Worm (Caenorhabditis elegans) whole organism, midembryonic: ENCODE measurements around the gene sru-4.

Experiments used
- T22C8.4 ChIP-seq: fragments of 200-800 bp; sonication (Bioruptor generic); IDR thresholded peaks from 2 replicates; pipeline ENCODE4 v1.3.6; 2022; ENCODE audit warnings: missing genetic modification characterization, missing compliant biosample characterization
- cog-1 ChIP-seq: sonication (generic microtip); optimal IDR thresholded peaks from 2 replicates; lab custom pipeline; 2016; ENCODE audit warnings: missing genetic modification characterization, missing compliant biosample characterization
- flt-1 ChIP-seq: fragments of 200-800 bp; sonication (Bioruptor generic); IDR thresholded peaks from 2 replicates; pipeline ENCODE4 v1.3.6; 2022; ENCODE audit warnings: missing genetic modification characterization, missing compliant biosample characterization
- klf-2 ChIP-seq: fragments of 200-800 bp; sonication (Bioruptor generic); conservative IDR thresholded peaks from 2 replicates; pipeline ENCODE4 v1.3.6; 2022; ENCODE audit warnings: missing genetic modification reagents, missing genetic modification characterization, missing compliant biosample characterization
- med-1 ChIP-seq: sonication (generic microtip); optimal IDR thresholded peaks from 2 replicates; lab custom pipeline; 2017; ENCODE audit warnings: missing genetic modification characterization, mild to moderate bottlenecking, missing compliant biosample characterization, antibody characterized with exemption, missing genetic modification reagents; ENCODE audit not compliant: insufficient read depth
- ref-1 ChIP-seq: fragments of 200-800 bp; sonication (Bioruptor generic); conservative IDR thresholded peaks from 2 replicates; pipeline ENCODE4 v1.3.6; 2022; ENCODE audit warnings: missing genetic modification reagents, missing genetic modification characterization, missing compliant biosample characterization
- tab-1 ChIP-seq: fragments of 200-800 bp; sonication (Bioruptor generic); IDR thresholded peaks from 2 replicates; pipeline ENCODE4 v1.3.6; 2022; ENCODE audit warnings: missing genetic modification characterization, missing compliant biosample characterization
- ztf-23 ChIP-seq: fragments of 200-800 bp; sonication (Bioruptor generic); IDR thresholded peaks from 2 replicates; pipeline ENCODE4 v1.3.6; 2022; ENCODE audit warnings: missing genetic modification reagents, missing genetic modification characterization, missing compliant biosample characterization
- ztf-29 ChIP-seq: fragments of 200-800 bp; sonication (Bioruptor generic); IDR thresholded peaks from 2 replicates; pipeline ENCODE4 v1.3.6; 2022; ENCODE audit warnings: missing genetic modification reagents, missing genetic modification characterization, missing compliant biosample characterization

sru-4 gene

DNA sequence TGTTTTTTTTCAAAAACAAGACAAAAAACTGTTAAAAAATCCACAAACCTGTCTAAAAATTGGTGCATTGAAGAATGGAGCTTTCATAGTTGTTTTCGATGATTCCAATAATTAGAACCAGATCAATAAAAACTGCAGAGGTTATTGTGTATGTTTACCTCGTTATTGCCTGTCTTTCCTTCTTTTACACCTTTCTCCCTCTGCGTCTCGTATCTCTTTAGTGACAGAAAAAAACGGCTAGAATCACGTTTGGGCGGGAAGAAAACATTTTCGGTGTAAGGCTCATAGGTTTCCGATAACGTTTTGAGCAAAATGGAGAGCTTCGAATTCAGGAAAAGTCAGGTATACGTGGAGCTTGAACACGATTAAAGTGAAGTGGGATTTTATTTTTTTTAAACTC lies 10.4 kb downstream of the sru-4 start, which contains the start of gene ethe-1:
ethe-1 (minus strand) TSS at position 150 of the 400 bp plus-strand sequence.
- TF ChIP-seq cog-1 (tag; lab: Kevin White, UChicago) (no peak), med-1 (GFP tag; lab: Kevin White, UChicago) (no peak), klf-2 (no peak), ref-1 (GFP tag; lab: Robert Waterston, UW) (no peak), ztf-29 (GFP tag; lab: Robert Waterston, UW) (no peak), ztf-23 (GFP tag; lab: Robert Waterston, UW) (no peak), T22C8.4 (GFP tag; lab: Robert Waterston, UW) (no peak), flt-1 (GFP tag; lab: Robert Waterston, UW) (no peak), tab-1 (GFP tag; lab: Robert Waterston, UW) (no peak)

DNA sequence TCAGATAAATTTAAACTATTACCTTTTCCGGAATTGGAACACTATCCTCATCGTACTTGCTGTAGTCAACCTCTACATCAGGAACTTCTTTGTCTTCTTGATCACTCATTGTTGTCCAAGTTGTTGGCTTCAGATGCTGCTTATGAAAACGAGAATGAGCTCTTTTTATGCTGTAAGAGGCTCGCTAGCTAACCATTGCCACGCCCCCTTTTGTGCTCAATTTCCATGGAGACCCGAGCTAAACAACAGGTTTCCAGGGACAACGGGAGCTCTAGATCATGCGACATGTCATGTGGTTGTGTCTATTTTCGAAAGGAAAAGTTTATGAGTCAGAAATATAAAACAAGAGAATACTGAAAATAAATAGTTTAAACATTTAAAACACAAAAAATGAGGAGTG lies 12.3 kb downstream of the sru-4 start, which contains the start of gene C33A12.4:
C33A12.4 (minus strand) TSS at position 131 of the 400 bp plus-strand sequence.
- TF ChIP-seq T22C8.4 (GFP tag; lab: Robert Waterston, UW) (no peak), flt-1 (GFP tag; lab: Robert Waterston, UW) (no peak), ztf-23 (GFP tag; lab: Robert Waterston, UW) (no peak), klf-2 (no peak), med-1 (GFP tag; lab: Kevin White, UChicago) (no peak), ref-1 (GFP tag; lab: Robert Waterston, UW) (no peak), ztf-29 (GFP tag; lab: Robert Waterston, UW) (no peak), cog-1 (tag; lab: Kevin White, UChicago) (no peak), tab-1 (GFP tag; lab: Robert Waterston, UW) (no peak)

DNA sequence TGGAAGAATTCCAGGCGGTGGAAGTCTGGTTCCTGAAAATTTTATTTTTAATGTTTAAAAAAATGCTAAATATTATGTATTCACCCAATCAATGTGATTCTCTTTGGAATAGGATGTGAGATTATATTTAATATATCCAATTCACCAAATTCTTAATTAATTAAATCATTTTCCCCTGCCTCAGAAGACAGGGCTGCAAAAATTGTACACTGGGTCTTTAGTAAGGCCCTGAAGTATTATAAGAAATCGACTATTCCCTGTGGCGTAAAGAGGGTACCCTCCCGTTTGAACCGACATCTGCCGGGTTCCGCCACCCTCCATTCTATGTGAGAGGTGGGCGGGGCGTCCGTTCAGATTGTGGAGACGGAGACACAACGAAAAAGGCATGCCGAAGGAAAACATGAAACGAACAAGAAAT lies 13.0 kb downstream of the sru-4 start:
- TF ChIP-seq ztf-29 (GFP tag; lab: Robert Waterston, UW) (no peak), cog-1 (tag; lab: Kevin White, UChicago) (no peak), ztf-23 (GFP tag; lab: Robert Waterston, UW) (no peak), klf-2 (no peak), flt-1 (GFP tag; lab: Robert Waterston, UW) (no peak), ref-1 (GFP tag; lab: Robert Waterston, UW) (no peak), med-1 (GFP tag; lab: Kevin White, UChicago) (no peak), T22C8.4 (GFP tag; lab: Robert Waterston, UW) (no peak), tab-1 (GFP tag; lab: Robert Waterston, UW) (no peak)

DNA sequence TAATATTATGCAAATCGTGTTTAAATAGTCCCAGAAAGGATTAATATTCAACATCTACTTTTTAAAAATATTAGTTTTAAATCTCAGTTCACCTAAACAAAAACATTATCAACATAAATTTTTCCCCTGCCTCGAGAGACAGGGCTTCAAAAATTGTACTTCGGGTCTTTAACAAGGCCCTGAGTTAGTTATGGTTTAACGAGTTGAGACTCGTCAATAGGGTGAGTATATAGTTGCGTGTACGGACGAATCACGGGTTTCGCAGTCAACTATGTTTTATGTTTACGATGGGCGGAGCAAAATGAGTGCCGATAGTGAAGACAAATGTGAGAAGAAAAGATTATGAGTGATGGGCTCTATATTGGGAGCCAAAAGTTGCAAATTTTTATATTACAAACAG lies 13.5 kb downstream of the sru-4 start:
- TF ChIP-seq ztf-23 (GFP tag; lab: Robert Waterston, UW) (no peak), ztf-29 (GFP tag; lab: Robert Waterston, UW) (no peak), tab-1 (GFP tag; lab: Robert Waterston, UW) (no peak), klf-2 (no peak), flt-1 (GFP tag; lab: Robert Waterston, UW) (no peak), cog-1 (tag; lab: Kevin White, UChicago) (no peak), ref-1 (GFP tag; lab: Robert Waterston, UW) (no peak), T22C8.4 (GFP tag; lab: Robert Waterston, UW) (no peak), med-1 (GFP tag; lab: Kevin White, UChicago) (no peak)

DNA sequence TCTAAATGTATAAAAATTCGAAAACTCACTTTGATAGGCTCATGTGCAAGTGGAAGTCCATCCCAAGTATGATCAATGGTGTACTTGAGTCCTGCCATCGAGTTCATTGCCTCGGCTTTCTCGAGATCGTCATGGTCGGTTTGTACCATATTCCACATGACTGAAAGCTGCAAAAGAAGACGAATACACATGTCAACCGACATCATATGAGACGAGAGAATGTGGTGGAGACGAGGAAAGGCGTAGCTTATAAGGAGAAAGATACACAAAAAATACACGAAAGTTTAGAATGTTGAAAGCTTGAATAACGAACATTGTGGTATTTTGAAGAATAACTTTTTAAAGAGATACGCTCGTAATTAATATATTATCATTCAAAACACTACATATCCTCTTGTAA lies 14.6 kb downstream of the sru-4 start, which contains the start of gene C33A12.3:
C33A12.3 (minus strand) TSS at position 167 of the 400 bp plus-strand sequence.
- TF ChIP-seq ztf-29 (GFP tag; lab: Robert Waterston, UW), result no peak

DNA sequence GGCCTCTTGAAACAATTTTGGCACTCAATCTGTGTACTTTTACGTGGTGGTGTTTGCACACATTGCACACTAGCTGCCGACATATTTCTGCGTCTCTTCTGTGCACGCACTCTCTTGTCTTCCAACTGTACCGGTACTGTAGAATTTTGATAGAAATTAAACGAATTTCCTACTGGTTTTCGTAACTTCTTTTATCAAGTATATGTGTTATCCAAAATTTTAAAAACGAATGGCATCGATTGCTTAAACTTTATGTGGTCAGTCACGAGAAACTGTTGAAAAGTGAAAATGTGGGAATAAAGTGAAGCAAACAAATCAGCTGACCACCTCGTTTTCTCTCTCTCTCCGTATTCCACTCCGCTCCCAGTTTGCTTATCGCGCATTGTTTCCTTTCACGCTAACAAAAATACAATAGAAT lies 15.2 kb downstream of the sru-4 start:
- no peak for TF ChIP-seq tab-1 (GFP tag; lab: Robert Waterston, UW)
- TF ChIP-seq ref-1 (GFP tag; lab: Robert Waterston, UW), result no peak
- TF ChIP-seq klf-2, result no peak
- no peak for TF ChIP-seq flt-1 (GFP tag; lab: Robert Waterston, UW)
- no peak for TF ChIP-seq T22C8.4 (GFP tag; lab: Robert Waterston, UW)
- TF ChIP-seq ztf-23 (GFP tag; lab: Robert Waterston, UW), result no peak

DNA sequence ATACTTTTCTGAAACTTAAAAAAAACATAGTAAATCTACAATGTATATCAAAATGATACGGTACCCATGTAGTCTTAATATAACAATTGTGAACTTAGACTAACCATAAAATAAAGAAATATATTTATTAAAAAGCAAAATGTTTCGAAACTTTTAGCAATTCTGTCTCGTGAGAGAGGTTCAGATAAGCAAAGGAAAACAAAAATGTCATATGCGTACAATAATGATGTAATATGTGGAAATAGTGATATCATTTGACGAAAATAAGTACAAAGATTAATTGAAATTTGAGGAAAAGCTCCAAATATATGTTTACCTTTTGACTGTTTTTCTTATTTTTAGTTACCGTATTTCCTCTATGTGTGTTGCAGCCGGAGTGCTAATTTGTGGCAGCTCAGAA lies 15.9 kb downstream of the sru-4 start:
- no peak for TF ChIP-seq ztf-23 (GFP tag; lab: Robert Waterston, UW)
- TF ChIP-seq ztf-29 (GFP tag; lab: Robert Waterston, UW), result no peak
- no peak for TF ChIP-seq ref-1 (GFP tag; lab: Robert Waterston, UW)
- no peak for TF ChIP-seq cog-1 (tag; lab: Kevin White, UChicago)
- no peak for TF ChIP-seq flt-1 (GFP tag; lab: Robert Waterston, UW)
- no peak for TF ChIP-seq tab-1 (GFP tag; lab: Robert Waterston, UW)
- no peak for TF ChIP-seq med-1 (GFP tag; lab: Kevin White, UChicago)
- no peak for TF ChIP-seq klf-2
- no peak for TF ChIP-seq T22C8.4 (GFP tag; lab: Robert Waterston, UW)

DNA sequence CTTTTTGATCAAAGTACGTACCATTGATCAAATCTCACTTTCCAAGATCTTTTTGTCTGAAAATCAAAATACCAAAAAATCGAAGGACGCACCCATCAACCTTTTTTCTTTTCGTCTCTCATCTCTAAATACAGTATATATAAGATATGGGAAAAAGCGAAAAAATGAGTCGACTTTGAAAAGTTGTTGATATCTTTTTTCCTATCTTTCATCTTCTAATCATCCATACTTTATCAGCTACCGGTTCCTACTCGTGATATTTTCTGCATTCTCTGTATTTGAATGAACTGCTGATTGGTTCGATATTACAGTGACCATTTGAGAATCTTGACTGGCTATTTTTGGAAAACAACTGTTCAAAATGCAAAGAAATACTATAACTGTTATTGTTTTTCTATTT lies 18.6 kb downstream of the sru-4 start, which contains the start of gene C33A12.19:
C33A12.19 (plus strand) TSS at position 169 of the 400 bp plus-strand sequence.
- TF ChIP-seq klf-2 (no peak), ztf-29 (GFP tag; lab: Robert Waterston, UW) (no peak), tab-1 (GFP tag; lab: Robert Waterston, UW) (no peak), flt-1 (GFP tag; lab: Robert Waterston, UW) (no peak), cog-1 (tag; lab: Kevin White, UChicago) (no peak), med-1 (GFP tag; lab: Kevin White, UChicago) (no peak), ref-1 (GFP tag; lab: Robert Waterston, UW) (no peak), ztf-23 (GFP tag; lab: Robert Waterston, UW) (no peak), T22C8.4 (GFP tag; lab: Robert Waterston, UW) (no peak)

DNA sequence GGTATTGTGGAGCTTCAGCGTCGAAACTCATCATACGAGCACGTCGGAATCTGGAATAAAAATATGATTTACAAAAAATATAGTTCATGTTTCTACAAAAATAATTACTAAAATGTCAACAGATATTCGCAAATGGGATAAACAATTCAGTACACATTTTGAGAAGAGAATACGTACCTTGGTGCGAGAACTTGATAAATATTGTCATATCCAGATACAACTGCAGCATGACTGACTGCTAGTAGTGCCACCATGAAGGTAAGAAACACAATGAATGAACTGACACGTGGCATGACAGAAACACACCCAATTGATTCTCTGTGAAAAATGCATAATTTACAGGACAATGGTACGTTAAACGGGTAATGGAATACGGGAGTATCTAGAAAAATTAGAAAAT lies 20.4 kb downstream of the sru-4 start, which contains the start of gene nlp-35:
nlp-35 (minus strand) TSS at position 319 of the 400 bp plus-strand sequence.
- TF ChIP-seq cog-1 (tag; lab: Kevin White, UChicago) (no peak), tab-1 (GFP tag; lab: Robert Waterston, UW) (no peak), klf-2 (no peak), ztf-23 (GFP tag; lab: Robert Waterston, UW) (no peak)
